Fruit fly (Drosophila melanogaster) S2 (cell line): ENCODE measurements around the gene glo.

ENCODE experiments used
- CG8478 ChIP-seq: fragments of >200 bp; optimal IDR thresholded peaks from 2 replicates; lab custom pipeline; 2018
- CTCF ChIP-seq, 2 experiments: fragments of >200 bp; optimal IDR thresholded peaks; 2 replicates each; lab custom pipeline; 2018

DNA sequence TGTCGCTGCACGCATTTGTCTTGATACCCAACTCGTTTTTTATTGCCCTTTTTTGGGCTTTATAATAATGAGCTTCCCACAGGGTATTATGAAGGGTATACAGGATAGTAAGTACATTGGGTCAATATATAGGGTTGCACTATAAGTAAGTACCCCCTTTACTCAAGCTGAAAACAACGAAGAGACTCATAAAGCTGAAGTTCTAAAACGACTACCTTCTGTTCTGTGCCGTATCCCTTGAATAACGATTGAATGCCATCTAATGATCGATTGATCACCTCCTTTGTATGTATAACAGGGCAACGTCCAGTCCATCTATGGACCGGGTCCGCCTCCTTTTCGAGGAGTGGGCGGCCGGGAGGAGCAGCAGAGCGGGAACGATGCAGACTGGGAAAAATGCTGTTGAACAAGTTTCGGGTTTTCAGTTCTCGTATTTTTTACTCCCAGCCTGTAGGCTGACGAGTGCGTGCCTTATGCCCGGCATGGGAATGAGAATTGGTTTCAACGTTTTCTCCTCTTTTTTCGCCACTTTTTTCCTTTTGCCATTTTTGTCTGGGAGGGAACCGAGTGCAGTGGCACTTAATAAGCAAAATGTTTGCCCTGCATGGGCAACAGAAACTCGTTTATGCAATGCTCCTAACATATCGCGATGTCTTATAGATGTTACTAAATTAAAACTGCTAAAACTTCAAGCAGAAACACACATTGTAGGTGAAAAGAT is 40.5 kb upstream of the glo start:
- TF ChIP-seq CG8478 (lab: Kevin White, UChicago) (no peak), CTCF (optimal IDR thresholded peaks at IDR 0.05; lab: Kevin White, UChicago) (no peak)
